Worm (Caenorhabditis elegans): ENCODE data around the gene nadk-2.

DNA sequence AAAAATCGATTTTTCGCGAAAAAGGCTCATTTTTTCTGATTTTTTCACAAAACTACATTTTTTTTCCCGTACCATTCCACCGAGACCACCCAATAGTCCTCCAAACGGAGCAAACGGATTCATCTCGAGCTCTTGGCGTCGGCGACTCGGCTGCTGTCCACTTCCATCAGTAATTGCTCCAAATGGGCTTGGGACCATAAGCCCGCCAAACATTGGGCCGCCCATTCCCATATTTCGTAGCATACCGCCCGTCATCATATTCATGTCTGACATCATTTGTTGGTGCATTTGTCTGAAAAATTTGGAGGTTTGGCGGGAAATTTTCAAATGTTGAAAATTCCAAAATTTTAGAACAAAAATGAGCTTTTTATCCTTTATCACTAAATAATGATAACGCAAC lies 49.3 kb downstream of the nadk-2 start:
- TF ChIP-seq nhr-76 (tag; optimal IDR thresholded peaks at IDR 0.05) (no peak), fkh-2 (tag; optimal IDR thresholded peaks at IDR 0.05) (no peak), nhr-28 (tag; optimal IDR thresholded peaks at IDR 0.05) (no peak)
